Worm (Caenorhabditis elegans) whole organism, mixed stage, embryonic: ENCODE measurements around the gene Y68A4A.10.

ENCODE experiments used
- bed-3 ChIP-seq: fragments of 200-800 bp; sonication (Bioruptor generic); optimal IDR thresholded peaks from 3 replicates; lab custom pipeline; 2018; ENCODE audit warnings: mild to moderate bottlenecking, missing genetic modification characterization, moderate library complexity, missing compliant biosample characterization
- blmp-1 ChIP-seq: fragments of 150-350 bp; optimal IDR thresholded peaks from 2 replicates; lab custom pipeline; 2014; ENCODE audit warnings: missing biosample characterization, missing genetic modification characterization
- ces-1 ChIP-seq: fragments of 150-350 bp; optimal IDR thresholded peaks from 2 replicates; lab custom pipeline; 2014; ENCODE audit warnings: missing biosample characterization, missing genetic modification reagents, missing genetic modification characterization
- cnd-1 ChIP-seq: fragments of 200-800 bp; sonication (Bioruptor generic); optimal IDR thresholded peaks from 2 replicates; lab custom pipeline; 2018; ENCODE audit warnings: mild to moderate bottlenecking, missing genetic modification characterization, missing compliant biosample characterization
- elt-3 ChIP-seq: fragments of 150-350 bp; optimal IDR thresholded peaks from 2 replicates; lab custom pipeline; 2014; ENCODE audit warnings: missing biosample characterization, missing genetic modification characterization
- lin-13 ChIP-seq: fragments of 150-350 bp; optimal IDR thresholded peaks from 2 replicates; lab custom pipeline; 2014; ENCODE audit warnings: missing biosample characterization, missing genetic modification characterization
- sem-2 ChIP-seq: fragments of 200-800 bp; sonication (Bioruptor generic); optimal IDR thresholded peaks from 2 replicates; lab custom pipeline; 2018; ENCODE audit warnings: mild to moderate bottlenecking, missing genetic modification characterization, missing compliant biosample characterization
- snpc-4 ChIP-seq: fragments of 150-350 bp; optimal IDR thresholded peaks from 2 replicates; lab custom pipeline; 2014; ENCODE audit warnings: missing biosample characterization, missing genetic modification characterization
- unc-62 ChIP-seq: fragments of 150-350 bp; optimal IDR thresholded peaks from 2 replicates; lab custom pipeline; 2014; ENCODE audit warnings: missing biosample characterization, missing genetic modification reagents, missing genetic modification characterization

DNA sequence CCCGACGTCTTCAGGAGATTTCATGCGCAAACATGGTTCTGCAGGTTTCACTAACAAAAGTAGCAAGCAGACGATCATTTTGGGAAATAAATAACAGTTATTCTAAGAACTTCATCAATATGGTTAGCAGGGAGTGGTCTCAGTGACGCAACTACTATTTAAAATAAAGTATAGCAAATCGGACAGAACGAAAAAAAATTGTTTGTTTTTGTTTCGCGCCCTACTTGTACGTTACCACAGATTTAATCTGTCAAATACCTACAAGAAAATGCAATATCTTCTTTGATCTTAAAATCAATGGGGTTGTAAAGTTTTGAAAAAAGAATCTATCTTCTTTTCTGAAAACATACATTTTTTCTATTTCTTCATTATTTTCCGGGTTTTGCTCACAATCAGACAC lies 3.0 kb upstream of the Y68A4A.10 start, which contains the start of gene srz-96:
- TF ChIP-seq bed-3 (no peak), sem-2 (no peak), unc-62 (GFP tag; lab: Kevin White, UChicago) (no peak), lin-13 (tag; lab: Kevin White, UChicago) (no peak), snpc-4 (tag; lab: Kevin White, UChicago) (no peak), blmp-1 (tag; lab: Kevin White, UChicago) (no peak), ces-1 (GFP tag; lab: Kevin White, UChicago) (no peak), cnd-1 (no peak), elt-3 (tag; lab: Kevin White, UChicago) (no peak)
